Worm (Caenorhabditis elegans) whole organism, L4 larva: ENCODE data around the gene R05G6.3.
A peak's percentile ranks its signal among the peaks of the same experiment; 100 is the strongest.

ENCODE experiments used
- F10B5.3 ChIP-seq: sonication (generic microtip); optimal IDR thresholded peaks from 2 replicates; lab custom pipeline; 2016; ENCODE audit warnings: mild to moderate bottlenecking, missing genetic modification characterization, missing compliant biosample characterization
- F44E2.7 ChIP-seq: fragments of 200-800 bp; sonication (Bioruptor generic); IDR thresholded peaks from 2 replicates; pipeline ENCODE4 v2.1.2; 2022; ENCODE audit warnings: missing genetic modification characterization, missing compliant biosample characterization
- T20F7.1 ChIP-seq: fragments of 200-800 bp; sonication (Bioruptor generic); optimal IDR thresholded peaks from 2 replicates; lab custom pipeline; 2018; ENCODE audit warnings: mild to moderate bottlenecking, missing genetic modification characterization, missing compliant biosample characterization
- ZK337.2 ChIP-seq: fragments of 200-800 bp; sonication (Bioruptor generic); IDR thresholded peaks from 2 replicates; pipeline ENCODE4 v1.3.6; 2022; ENCODE audit warnings: missing genetic modification reagents, missing genetic modification characterization, missing compliant biosample characterization
- arid-1 ChIP-seq: fragments of 200-800 bp; sonication (Bioruptor generic); conservative IDR thresholded peaks from 2 replicates; pipeline ENCODE4 v1.3.6; 2022; ENCODE audit warnings: missing genetic modification reagents, missing genetic modification characterization, missing compliant biosample characterization
- ceh-62 ChIP-seq: sonication (generic microtip); optimal IDR thresholded peaks from 2 replicates; lab custom pipeline; 2017; ENCODE audit warnings: missing biosample characterization, missing genetic modification characterization
- ceh-82 ChIP-seq: sonication (generic microtip); optimal IDR thresholded peaks from 2 replicates; lab custom pipeline; 2017; ENCODE audit warnings: missing biosample characterization, missing genetic modification characterization
- ces-1 ChIP-seq: fragments of 150-350 bp; sonication (generic microtip); optimal IDR thresholded peaks from 4 replicates; lab custom pipeline; 2014; ENCODE audit warnings: missing biosample characterization, missing genetic modification reagents, missing genetic modification characterization
- daf-19 ChIP-seq: fragments of 200-800 bp; sonication (Bioruptor generic); conservative IDR thresholded peaks from 2 replicates; pipeline ENCODE4 v1.3.6; 2022; ENCODE audit warnings: missing genetic modification characterization, missing compliant biosample characterization
- daf-8 ChIP-seq: fragments of 200-800 bp; sonication (Bioruptor generic); IDR thresholded peaks from 2 replicates; pipeline ENCODE4 v1.3.6; 2022; ENCODE audit warnings: missing genetic modification characterization, missing compliant biosample characterization
- dmd-9 ChIP-seq: fragments of 200-800 bp; sonication (Bioruptor generic); IDR thresholded peaks from 2 replicates; pipeline ENCODE4 v1.3.6; 2022; ENCODE audit warnings: missing genetic modification reagents, missing genetic modification characterization, missing compliant biosample characterization
- dpl-1 ChIP-seq: fragments of 150-350 bp; optimal IDR thresholded peaks from 2 replicates; lab custom pipeline; 2014; ENCODE audit warnings: missing biosample characterization, missing genetic modification reagents, missing genetic modification characterization
- dve-1 ChIP-seq: sonication (generic microtip); optimal IDR thresholded peaks from 2 replicates; lab custom pipeline; 2017; ENCODE audit warnings: antibody characterized with exemption, mild to moderate bottlenecking, missing genetic modification characterization, missing compliant biosample characterization; ENCODE audit not compliant: insufficient read depth
- egl-43 ChIP-seq: fragments of 200-800 bp; sonication (Bioruptor generic); IDR thresholded peaks from 2 replicates; pipeline ENCODE4 v1.3.6; 2022; ENCODE audit warnings: missing genetic modification reagents, missing genetic modification characterization, missing compliant biosample characterization
- fkh-10 ChIP-seq: fragments of 150-350 bp; optimal IDR thresholded peaks from 2 replicates; lab custom pipeline; 2014; ENCODE audit warnings: missing biosample characterization, missing genetic modification reagents, missing genetic modification characterization
- fos-1 ChIP-seq: fragments of 150-350 bp; optimal IDR thresholded peaks from 2 replicates; lab custom pipeline; 2014; ENCODE audit warnings: missing biosample characterization, missing genetic modification characterization
- hlh-11 ChIP-seq: fragments of 200-800 bp; sonication (Bioruptor generic); optimal IDR thresholded peaks from 2 replicates; lab custom pipeline; 2018; ENCODE audit warnings: mild to moderate bottlenecking, missing genetic modification characterization, missing compliant biosample characterization
- jun-1 ChIP-seq: fragments of 150-350 bp; optimal IDR thresholded peaks from 2 replicates; lab custom pipeline; 2014; ENCODE audit warnings: missing biosample characterization, missing genetic modification reagents, missing genetic modification characterization
- lin-1 ChIP-seq: fragments of 200-800 bp; sonication (Bioruptor generic); IDR thresholded peaks from 2 replicates; pipeline ENCODE4 v1.3.6; 2022; ENCODE audit warnings: missing genetic modification reagents, missing genetic modification characterization, missing compliant biosample characterization
- lin-13 ChIP-seq: fragments of 150-350 bp; optimal IDR thresholded peaks from 2 replicates; lab custom pipeline; 2014; ENCODE audit warnings: missing biosample characterization, missing genetic modification reagents, missing genetic modification characterization
- lin-38 ChIP-seq: fragments of 200-800 bp; sonication (Bioruptor generic); IDR thresholded peaks from 2 replicates; pipeline ENCODE4 v1.3.6; 2022; ENCODE audit warnings: missing genetic modification reagents, missing genetic modification characterization, missing compliant biosample characterization
- lir-3 ChIP-seq: sonication (generic microtip); optimal IDR thresholded peaks from 2 replicates; lab custom pipeline; 2016; ENCODE audit warnings: mild to moderate bottlenecking, missing genetic modification characterization, missing compliant biosample characterization
- madf-5 ChIP-seq, 2 experiments: fragments of 200-800 bp; sonication (Bioruptor generic); IDR thresholded peaks; 2 replicates each; pipeline ENCODE4 v1.3.6; 2022; ENCODE audit warnings: missing compliant biosample characterization in 2 of 2, missing genetic modification characterization in 2 of 2
- mdl-1 ChIP-seq, 2 experiments: fragments of 150-350 bp in 1 of 2; sonication (generic microtip) in 1 of 2; optimal IDR thresholded peaks; 2 replicates each; lab custom pipeline; 2014 to 2017; ENCODE audit warnings: missing biosample characterization in 2 of 2, missing genetic modification characterization in 2 of 2
- mes-2 ChIP-seq: sonication (generic microtip); optimal IDR thresholded peaks from 2 replicates; lab custom pipeline; 2016; ENCODE audit warnings: missing genotype, mild to moderate bottlenecking, missing genetic modification characterization, missing compliant biosample characterization; ENCODE audit not compliant: poor library complexity, severe bottlenecking
- mxl-2 ChIP-seq: fragments of 200-800 bp; sonication (Bioruptor generic); conservative IDR thresholded peaks from 2 replicates; pipeline ENCODE4 v1.3.6; 2022; ENCODE audit warnings: missing genetic modification reagents, missing genetic modification characterization, missing compliant biosample characterization
- mxl-3 ChIP-seq: fragments of 200-800 bp; sonication (Bioruptor generic); optimal IDR thresholded peaks from 2 replicates; lab custom pipeline; 2018; ENCODE audit warnings: mild to moderate bottlenecking, missing genetic modification characterization, missing compliant biosample characterization
- nhr-102 ChIP-seq: sonication (generic microtip); optimal IDR thresholded peaks from 2 replicates; lab custom pipeline; 2016; ENCODE audit warnings: mild to moderate bottlenecking, missing genetic modification characterization, moderate library complexity, missing compliant biosample characterization
- nhr-11 ChIP-seq: fragments of 150-350 bp; optimal IDR thresholded peaks from 2 replicates; lab custom pipeline; 2014; ENCODE audit warnings: missing biosample characterization, missing genetic modification characterization
- nhr-111 ChIP-seq: fragments of 200-800 bp; sonication (Bioruptor generic); optimal IDR thresholded peaks from 2 replicates; lab custom pipeline; 2018; ENCODE audit warnings: mild to moderate bottlenecking, missing genetic modification characterization, missing compliant biosample characterization
- nhr-237 ChIP-seq: sonication (generic microtip); optimal IDR thresholded peaks from 2 replicates; lab custom pipeline; 2017; ENCODE audit warnings: missing biosample characterization, missing genetic modification characterization
- nhr-25 ChIP-seq: sonication (generic microtip); optimal IDR thresholded peaks from 2 replicates; lab custom pipeline; 2017; ENCODE audit warnings: missing genetic modification characterization, mild to moderate bottlenecking, missing compliant biosample characterization, antibody characterized with exemption, moderate library complexity, borderline replicate concordance; ENCODE audit not compliant: insufficient read depth
- nhr-48 ChIP-seq: sonication (generic microtip); optimal IDR thresholded peaks from 2 replicates; lab custom pipeline; 2016; ENCODE audit warnings: mild to moderate bottlenecking, missing genetic modification characterization, missing compliant biosample characterization
- pha-4 ChIP-seq, 2 experiments: fragments of 150-350 bp in 1 of 2; fragments of 200-800 bp in 1 of 2; sonication (Bioruptor generic) in 1 of 2; IDR thresholded peaks in 1 of 2; optimal IDR thresholded peaks in 1 of 2; 2 replicates each; pipeline versions ENCODE4 v1.3.6 to Lab custom; 2014 to 2022; ENCODE audit warnings: missing genetic modification characterization in 2 of 2, missing genetic modification reagents in 2 of 2, missing biosample characterization in 1 of 2, missing compliant biosample characterization in 1 of 2
- php-3 ChIP-seq: fragments of 200-800 bp; sonication (Bioruptor generic); IDR thresholded peaks from 2 replicates; pipeline ENCODE4 v1.3.6; 2022; ENCODE audit warnings: missing genetic modification reagents, missing genetic modification characterization, missing compliant biosample characterization
- pqm-1 ChIP-seq: sonication (generic microtip); optimal IDR thresholded peaks from 2 replicates; lab custom pipeline; 2017; ENCODE audit warnings: missing biosample characterization, missing genetic modification characterization
- saeg-2 ChIP-seq: fragments of 200-800 bp; sonication (Bioruptor generic); IDR thresholded peaks from 2 replicates; pipeline ENCODE4 v1.3.6; 2022; ENCODE audit warnings: missing genetic modification reagents, missing genetic modification characterization, missing compliant biosample characterization
- snpc-4 ChIP-seq: fragments of 150-350 bp; optimal IDR thresholded peaks from 2 replicates; lab custom pipeline; 2014; ENCODE audit warnings: missing biosample characterization, missing genetic modification characterization
- spr-3 ChIP-seq: fragments of 200-800 bp; sonication (Bioruptor generic); optimal IDR thresholded peaks from 2 replicates; lab custom pipeline; 2018; ENCODE audit warnings: mild to moderate bottlenecking, missing genetic modification characterization, missing compliant biosample characterization
- tag-97 ChIP-seq: fragments of 200-800 bp; sonication (Bioruptor generic); IDR thresholded peaks from 2 replicates; pipeline ENCODE4 v1.3.6; 2022; ENCODE audit warnings: missing genetic modification characterization, missing compliant biosample characterization
- tra-1 ChIP-seq: fragments of 200-800 bp; sonication (Bioruptor generic); IDR thresholded peaks from 2 replicates; pipeline ENCODE4 v1.3.6; 2022; ENCODE audit warnings: missing genetic modification reagents, missing genetic modification characterization, missing compliant biosample characterization
- unc-130 ChIP-seq: sonication (generic microtip); optimal IDR thresholded peaks from 2 replicates; lab custom pipeline; 2016; ENCODE audit warnings: missing genetic modification reagents, missing genetic modification characterization, missing compliant biosample characterization
- unc-39 ChIP-seq: sonication (generic microtip); optimal IDR thresholded peaks from 2 replicates; lab custom pipeline; 2017; ENCODE audit warnings: missing biosample characterization, missing genetic modification characterization
- unc-62 ChIP-seq, 3 experiments: fragments of 150-350 bp in 1 of 3; sonication (generic microtip); optimal IDR thresholded peaks in 2 of 3; peaks in 1 of 3; 1 replicate in 1 of 3; 2 replicates in 2 of 3; lab custom pipeline; 2014 to 2017; ENCODE audit warnings: missing biosample characterization in 3 of 3, missing genetic modification characterization in 3 of 3, missing genetic modification reagents in 3 of 3, missing genotype in 1 of 3
- vab-7 ChIP-seq: fragments of 200-800 bp; sonication (Bioruptor generic); IDR thresholded peaks from 2 replicates; pipeline ENCODE4 v1.3.6; 2022; ENCODE audit warnings: missing genetic modification reagents, missing genetic modification characterization, missing compliant biosample characterization
- zfp-3 ChIP-seq: fragments of 200-800 bp; sonication (Bioruptor generic); conservative IDR thresholded peaks from 2 replicates; pipeline ENCODE4 v1.3.6; 2022; ENCODE audit warnings: missing genetic modification reagents, missing genetic modification characterization, missing compliant biosample characterization
- zip-11 ChIP-seq: fragments of 200-800 bp; sonication (Bioruptor generic); IDR thresholded peaks from 2 replicates; pipeline ENCODE4 v1.3.6; 2022; ENCODE audit warnings: missing genetic modification characterization, missing compliant biosample characterization
- zip-2 ChIP-seq: fragments of 150-350 bp; optimal IDR thresholded peaks from 2 replicates; lab custom pipeline; 2014; ENCODE audit warnings: missing biosample characterization, missing genetic modification characterization
- ztf-7 ChIP-seq: fragments of 150-350 bp; optimal IDR thresholded peaks from 2 replicates; lab custom pipeline; 2014; ENCODE audit warnings: missing biosample characterization, missing genetic modification characterization

Gene R05G6.3

DNA sequence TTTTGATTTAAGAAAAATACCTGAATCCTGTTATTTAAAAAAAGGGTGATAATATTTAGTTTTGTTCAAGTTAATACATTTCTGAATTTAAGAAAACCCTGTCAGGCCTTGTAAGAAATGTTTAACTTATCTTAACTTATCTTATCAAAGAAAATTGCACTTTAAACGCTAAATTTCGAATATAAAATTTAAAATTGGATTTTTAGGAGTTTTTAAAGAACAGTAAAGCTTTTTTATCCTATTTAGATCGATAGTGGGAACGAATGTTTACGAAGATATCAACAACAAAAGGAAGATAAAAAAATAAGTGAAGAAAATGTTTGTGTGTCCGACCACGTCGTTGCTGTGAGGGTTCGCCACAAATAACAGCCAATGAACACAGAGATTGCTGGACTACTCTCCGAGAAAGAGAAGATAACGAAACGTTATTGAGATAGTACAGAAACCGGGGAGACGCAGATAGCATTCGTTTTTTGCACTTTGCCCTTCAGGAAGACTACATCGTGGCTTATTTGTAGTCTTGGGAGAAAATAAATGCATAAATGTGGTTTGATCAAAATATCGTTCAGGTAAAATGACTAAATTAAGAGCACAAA lies 36.7 kb downstream of the R05G6.3 start, which contains the start of gene dif-1 (continued):
- TF ChIP-seq snpc-4 (tag; lab: Kevin White, UChicago) = no peak
- TF ChIP-seq unc-130 (GFP tag; lab: Kevin White, UChicago) = no peak
- TF ChIP-seq nhr-102 (tag; lab: Kevin White, UChicago) = no peak
- peak; percentile 48 for TF ChIP-seq lin-38 (GFP tag; lab: Robert Waterston, UW)
- TF ChIP-seq php-3 (GFP tag; lab: Robert Waterston, UW) = 0 out of 2 replicates have a peak, but pooled peaks have one; percentile 9
- TF ChIP-seq fos-1 (tag; lab: Kevin White, UChicago) = no peak
- no peak for TF ChIP-seq zip-2
- TF ChIP-seq lir-3 (tag; lab: Kevin White, UChicago) = no peak
- TF ChIP-seq mxl-3 (GFP tag; lab: Kevin White, UChicago) = peak; percentile 44
- peak; percentile 58 for TF ChIP-seq pqm-1 (tag; lab: Kevin White, UChicago)
- no peak for TF ChIP-seq F44E2.7 (GFP tag; lab: Robert Waterston, UW)
- TF ChIP-seq ZK337.2 (GFP tag; lab: Robert Waterston, UW) = no peak
- no peak for TF ChIP-seq nhr-111 (GFP tag; lab: Kevin White, UChicago)
- TF ChIP-seq saeg-2 (GFP tag; lab: Robert Waterston, UW) = no peak
- no peak for TF ChIP-seq dmd-9 (GFP tag; lab: Robert Waterston, UW)
- TF ChIP-seq nhr-237 (tag; lab: Kevin White, UChicago) = no peak
- no peak for TF ChIP-seq F10B5.3 (tag; lab: Kevin White, UChicago)
- TF ChIP-seq T20F7.1 (GFP tag; lab: Kevin White, UChicago) = peak; percentile 69
- TF ChIP-seq ceh-62 = no peak
- no peak for TF ChIP-seq ces-1 (GFP tag; lab: Kevin White, UChicago)
- TF ChIP-seq ceh-82 (tag; lab: Kevin White, UChicago) = no peak
- no peak for TF ChIP-seq lin-1 (GFP tag; lab: Robert Waterston, UW)
- no peak for TF ChIP-seq fkh-10 (GFP tag; lab: Kevin White, UChicago)
- peak; percentile 73 for TF ChIP-seq hlh-11 (tag; lab: Kevin White, UChicago)
- no peak for TF ChIP-seq dpl-1 (GFP tag; lab: Kevin White, UChicago)
- no peak for TF ChIP-seq pha-4 (GFP tag; IDR thresholded peaks at IDR 0.05; lab: Robert Waterston, UW)
- TF ChIP-seq pha-4 (tag; optimal IDR thresholded peaks at IDR 0.05; lab: Kevin White, UChicago) = peak; percentile 29
- TF ChIP-seq madf-5 (GFP tag; IDR thresholded peaks at IDR 0.05; lab: Robert Waterston, UW) = no peak
- no peak for TF ChIP-seq zfp-3 (GFP tag; lab: Robert Waterston, UW)
- TF ChIP-seq jun-1 (tag; lab: Kevin White, UChicago) = no peak
- TF ChIP-seq mxl-2 (GFP tag; lab: Robert Waterston, UW) = no peak
- TF ChIP-seq mes-2 (tag; lab: Kevin White, UChicago) = peak; percentile 52
- TF ChIP-seq zip-11 (GFP tag; lab: Robert Waterston, UW) = no peak
- TF ChIP-seq tra-1 (GFP tag; lab: Robert Waterston, UW) = no peak
- no peak for TF ChIP-seq daf-19 (GFP tag; lab: Robert Waterston, UW)
- TF ChIP-seq tag-97 (GFP tag; lab: Robert Waterston, UW) = no peak
- TF ChIP-seq dve-1 (tag; lab: Kevin White, UChicago) = peak; percentile 80
- TF ChIP-seq mdl-1 (tag; optimal IDR thresholded peaks at IDR 0.05; lab: Kevin White, UChicago) = peak in 1 of 2 experiments; percentile 33
- TF ChIP-seq ztf-7 (tag; lab: Kevin White, UChicago) = no peak
- TF ChIP-seq unc-39 (tag; lab: Kevin White, UChicago) = no peak
- TF ChIP-seq nhr-11 (tag; lab: Kevin White, UChicago) = peak; percentile 67
- TF ChIP-seq arid-1 = no peak
- TF ChIP-seq nhr-25 = no peak
- peak; percentile 31 for TF ChIP-seq lin-13
- no peak for TF ChIP-seq vab-7
- TF ChIP-seq daf-8 (GFP tag; lab: Robert Waterston, UW) = no peak
- no peak for TF ChIP-seq spr-3 (GFP tag; lab: Kevin White, UChicago)
- peak in 1 of 2 experiments; percentile 89 for TF ChIP-seq unc-62 (GFP tag; optimal IDR thresholded peaks at IDR 0.05 in 1 of 2; lab: Kevin White, UChicago)
- no peak for TF ChIP-seq unc-62 (tag; optimal IDR thresholded peaks at IDR 0.05; lab: Kevin White, UChicago)
- no peak for TF ChIP-seq egl-43 (GFP tag; lab: Robert Waterston, UW)
- peak; percentile 0 for TF ChIP-seq nhr-48 (tag; lab: Kevin White, UChicago)
